Worm (Caenorhabditis elegans): Measurements from ENCODE around the gene mlcd-1.

DNA sequence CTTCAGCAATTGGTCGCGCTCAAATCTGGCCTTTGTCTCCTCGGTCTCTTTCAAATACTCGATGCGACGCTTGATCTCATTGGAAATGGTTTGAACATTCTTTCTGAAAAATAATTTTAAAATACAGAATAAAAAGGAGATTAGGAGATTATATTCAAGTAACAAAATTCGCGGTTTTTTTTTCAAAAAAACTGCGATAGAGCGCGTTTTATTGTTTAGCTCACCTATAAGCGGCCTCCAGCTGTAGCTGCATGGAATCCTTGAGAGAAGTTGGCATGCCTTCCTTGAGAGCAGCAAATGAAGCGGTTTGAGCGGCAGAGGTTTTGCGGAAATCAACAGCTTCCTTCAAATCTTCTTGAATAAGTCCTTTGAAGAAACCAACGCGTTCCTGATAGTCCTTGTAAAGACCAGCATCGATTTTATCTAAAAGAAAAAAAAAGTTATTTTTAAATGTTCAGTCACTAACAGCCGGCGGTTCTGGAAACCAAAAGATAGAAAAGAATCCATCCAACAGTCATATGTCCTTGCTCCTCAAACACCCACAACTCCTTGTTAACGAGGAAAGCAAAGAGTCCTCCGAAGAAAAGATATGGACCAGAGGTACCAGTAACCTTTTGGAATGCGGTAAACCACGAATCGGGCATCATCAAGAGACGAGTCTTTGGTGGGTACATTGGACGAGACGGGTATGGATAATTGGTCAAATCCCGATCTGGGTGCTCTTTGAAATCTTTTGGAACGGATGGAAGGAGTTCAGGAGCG, 27.0 kb upstream of the mlcd-1 start:
- TF ChIP-seq cog-1 (tag; optimal IDR thresholded peaks at IDR 0.05), result no peak
- TF ChIP-seq T22C8.4 (GFP tag; IDR thresholded peaks at IDR 0.05), result no peak
- TF ChIP-seq ztf-29 (GFP tag; IDR thresholded peaks at IDR 0.05), result no peak
- TF ChIP-seq flt-1 (GFP tag; IDR thresholded peaks at IDR 0.05), result no peak
- no peak for TF ChIP-seq tab-1 (GFP tag; IDR thresholded peaks at IDR 0.05)
